Fruit fly (Drosophila melanogaster): ENCODE results near the gene CG33640.

dm6 chr2L:13515688-13516037 is 12.0 kb upstream of the CG33640 start:
- TF ChIP-seq kay (GFP tag; ENCODE audit: borderline replicate concordance) = peak; percentile 88
- no peak for TF ChIP-seq cic (GFP tag; optimal IDR thresholded peaks at IDR 0.05)
- no peak for TF ChIP-seq CG11617 (GFP tag; optimal IDR thresholded peaks at IDR 0.05)
- TF ChIP-seq Crg-1 (GFP tag; optimal IDR thresholded peaks at IDR 0.05) = no peak
- TF ChIP-seq CG14711 (tag; optimal IDR thresholded peaks at IDR 0.05) = no peak
- no peak for TF ChIP-seq cnc (optimal IDR thresholded peaks at IDR 0.05)

All from whole organism, adult.